Worm (Caenorhabditis elegans) whole organism, L1 larva: ENCODE results near the gene immt-2.

ENCODE experiments used
- C16A3.4 ChIP-seq: fragments of 150-350 bp; optimal IDR thresholded peaks from 2 replicates; lab custom pipeline; 2014; ENCODE audit warnings: missing biosample characterization, missing genetic modification characterization
- C34B4.2 ChIP-seq: sonication (generic microtip); optimal IDR thresholded peaks from 2 replicates; lab custom pipeline; 2017; ENCODE audit warnings: mild to moderate bottlenecking, missing genetic modification characterization, missing compliant biosample characterization
- F16B12.6 ChIP-seq: fragments of 150-350 bp; optimal IDR thresholded peaks from 2 replicates; lab custom pipeline; 2014; ENCODE audit warnings: missing biosample characterization, missing genetic modification characterization
- Y116A8C.19 ChIP-seq: sonication (generic microtip); optimal IDR thresholded peaks from 2 replicates; lab custom pipeline; 2016; ENCODE audit warnings: missing compliant biosample characterization, missing genetic modification characterization, borderline replicate concordance
- blmp-1 ChIP-seq: fragments of 150-350 bp; optimal IDR thresholded peaks from 2 replicates; lab custom pipeline; 2014; ENCODE audit warnings: missing biosample characterization, missing genetic modification characterization
- ceh-63 ChIP-seq: fragments of 200-800 bp; sonication (Bioruptor generic); optimal IDR thresholded peaks from 2 replicates; lab custom pipeline; 2018; ENCODE audit warnings: mild to moderate bottlenecking, missing genetic modification characterization, missing compliant biosample characterization
- ceh-88 ChIP-seq: fragments of 200-800 bp; sonication (Bioruptor generic); IDR thresholded peaks from 2 replicates; pipeline ENCODE4 v1.3.6; 2022; ENCODE audit warnings: missing genetic modification characterization, missing compliant biosample characterization
- ceh-90 ChIP-seq: sonication (generic microtip); optimal IDR thresholded peaks from 2 replicates; lab custom pipeline; 2016; ENCODE audit warnings: missing genetic modification characterization, missing compliant biosample characterization
- dsc-1 ChIP-seq: sonication (generic microtip); optimal IDR thresholded peaks from 2 replicates; lab custom pipeline; 2016; ENCODE audit warnings: mild to moderate bottlenecking, missing genetic modification characterization, missing compliant biosample characterization
- efl-1 ChIP-seq, 4 experiments: fragments of 150-350 bp; optimal IDR thresholded peaks in 3 of 4; peaks in 1 of 4; 1 replicate in 1 of 4; 2 replicates in 3 of 4; lab custom pipeline; 2014; ENCODE audit warnings: missing biosample characterization in 2 of 4, missing genetic modification characterization in 2 of 4, missing genetic modification reagents in 2 of 4
- egl-13 ChIP-seq: sonication (generic microtip); optimal IDR thresholded peaks from 2 replicates; lab custom pipeline; 2016; ENCODE audit warnings: missing genotype, missing genetic modification reagents, missing genetic modification characterization, missing compliant biosample characterization
- egl-27 ChIP-seq, 2 experiments: fragments of 150-350 bp in 1 of 2; sonication (generic microtip); optimal IDR thresholded peaks; 3 replicates each; lab custom pipeline; 2017 to 2018; ENCODE audit warnings: missing biosample characterization in 2 of 2, missing genetic modification characterization in 2 of 2, missing genetic modification reagents in 2 of 2
- elt-3 ChIP-seq, 6 experiments: fragments of 150-350 bp in 1 of 6; sonication (generic microtip); optimal IDR thresholded peaks; 2 replicates each; lab custom pipeline; 2017 to 2018; ENCODE audit warnings: missing biosample characterization in 6 of 6, missing genetic modification characterization in 6 of 6, inconsistent platforms in 1 of 6
- ets-5 ChIP-seq: fragments of 200-800 bp; sonication (Bioruptor generic); IDR thresholded peaks from 2 replicates; pipeline ENCODE4 v1.3.6; 2022; ENCODE audit warnings: missing genetic modification characterization, missing compliant biosample characterization
- fkh-10 ChIP-seq: sonication (generic microtip); optimal IDR thresholded peaks from 2 replicates; lab custom pipeline; 2017; ENCODE audit warnings: missing biosample characterization, missing genetic modification reagents, missing genetic modification characterization
- fkh-8 ChIP-seq: sonication (generic microtip); optimal IDR thresholded peaks from 2 replicates; lab custom pipeline; 2016; ENCODE audit warnings: mild to moderate bottlenecking, missing genetic modification characterization, missing compliant biosample characterization
- grh-1 ChIP-seq: fragments of 200-800 bp; sonication (Bioruptor generic); IDR thresholded peaks from 2 replicates; pipeline ENCODE4 v1.3.6; 2022; ENCODE audit warnings: missing genetic modification reagents, missing genetic modification characterization, missing compliant biosample characterization
- hlh-17 ChIP-seq: fragments of 200-800 bp; sonication (Bioruptor generic); optimal IDR thresholded peaks from 2 replicates; lab custom pipeline; 2018; ENCODE audit warnings: missing genetic modification characterization, mild to moderate bottlenecking, missing compliant biosample characterization, moderate library complexity, borderline replicate concordance
- hlh-4 ChIP-seq: sonication (generic microtip); optimal IDR thresholded peaks from 2 replicates; lab custom pipeline; 2016; ENCODE audit warnings: mild to moderate bottlenecking, missing genetic modification characterization, missing compliant biosample characterization
- hpl-2 ChIP-seq: fragments of 150-350 bp; optimal IDR thresholded peaks from 2 replicates; lab custom pipeline; 2014; ENCODE audit warnings: missing biosample characterization, missing genetic modification reagents, missing genetic modification characterization
- irx-1 ChIP-seq: sonication (generic microtip); optimal IDR thresholded peaks from 2 replicates; lab custom pipeline; 2016; ENCODE audit warnings: missing genetic modification characterization, missing compliant biosample characterization
- isw-1 ChIP-seq: fragments of 200-800 bp; sonication (Bioruptor generic); IDR thresholded peaks from 2 replicates; pipeline ENCODE4 v1.3.6; 2022; ENCODE audit warnings: missing genetic modification characterization, missing compliant biosample characterization
- lin-14 ChIP-seq: fragments of 200-800 bp; sonication (Bioruptor generic); optimal IDR thresholded peaks from 2 replicates; lab custom pipeline; 2018; ENCODE audit warnings: mild to moderate bottlenecking, missing genetic modification characterization, moderate library complexity, missing compliant biosample characterization
- lin-35 ChIP-seq, 2 experiments: fragments of 150-350 bp; optimal IDR thresholded peaks; 2 replicates each; lab custom pipeline; 2014; ENCODE audit warnings: missing biosample characterization in 2 of 2, missing genetic modification characterization in 2 of 2, missing genetic modification reagents in 2 of 2
- lir-3 ChIP-seq: sonication (generic microtip); optimal IDR thresholded peaks from 2 replicates; lab custom pipeline; 2016; ENCODE audit warnings: mild to moderate bottlenecking, missing genetic modification characterization, moderate library complexity, missing compliant biosample characterization; ENCODE audit not compliant: poor library complexity
- lsy-2 ChIP-seq, 2 experiments: fragments of 150-350 bp; optimal IDR thresholded peaks; 2 replicates each; lab custom pipeline; 2014; ENCODE audit warnings: missing biosample characterization in 2 of 2, missing genetic modification characterization in 2 of 2
- mab-9 ChIP-seq: fragments of 200-800 bp; sonication (Bioruptor generic); IDR thresholded peaks from 2 replicates; pipeline ENCODE4 v1.3.6; 2022; ENCODE audit warnings: missing genetic modification reagents, missing genetic modification characterization, missing compliant biosample characterization
- mdl-1 ChIP-seq, 2 experiments: fragments of 150-350 bp; optimal IDR thresholded peaks; 2 replicates each; lab custom pipeline; 2014 to 2017; ENCODE audit warnings: missing biosample characterization in 2 of 2, missing genetic modification characterization in 2 of 2, inconsistent platforms in 1 of 2
- mep-1 ChIP-seq: fragments of 150-350 bp; optimal IDR thresholded peaks from 2 replicates; lab custom pipeline; 2014; ENCODE audit warnings: missing biosample characterization, missing genetic modification characterization
- nhr-12 ChIP-seq: sonication (generic microtip); optimal IDR thresholded peaks from 2 replicates; lab custom pipeline; 2017; ENCODE audit warnings: missing biosample characterization, missing genetic modification characterization
- nhr-19 ChIP-seq: fragments of 200-800 bp; sonication (Bioruptor generic); conservative IDR thresholded peaks from 2 replicates; pipeline ENCODE4 v1.3.6; 2022; ENCODE audit warnings: missing genetic modification characterization, missing compliant biosample characterization
- nhr-20 ChIP-seq: sonication (generic microtip); optimal IDR thresholded peaks from 2 replicates; lab custom pipeline; 2016; ENCODE audit warnings: mild to moderate bottlenecking, missing genetic modification characterization, missing compliant biosample characterization
- nhr-237 ChIP-seq: fragments of 150-350 bp; optimal IDR thresholded peaks from 2 replicates; lab custom pipeline; 2014; ENCODE audit warnings: missing biosample characterization, missing genetic modification characterization
- nhr-47 ChIP-seq: sonication (generic microtip); optimal IDR thresholded peaks from 2 replicates; lab custom pipeline; 2016; ENCODE audit warnings: mild to moderate bottlenecking, missing genetic modification characterization, moderate library complexity, missing compliant biosample characterization
- nhr-71 ChIP-seq: sonication (generic microtip); optimal IDR thresholded peaks from 2 replicates; lab custom pipeline; 2016; ENCODE audit warnings: mild to moderate bottlenecking, missing genetic modification characterization, moderate library complexity, missing compliant biosample characterization
- nhr-76 ChIP-seq: sonication (generic microtip); optimal IDR thresholded peaks from 2 replicates; lab custom pipeline; 2017; ENCODE audit warnings: missing biosample characterization, missing genetic modification characterization
- nhr-84 ChIP-seq: sonication (generic microtip); optimal IDR thresholded peaks from 2 replicates; lab custom pipeline; 2017; ENCODE audit warnings: missing biosample characterization, missing genetic modification characterization
- nhr-85 ChIP-seq: sonication (generic microtip); peaks from one replicate; lab custom pipeline; 2016; ENCODE audit warnings: missing genetic modification characterization, inconsistent platforms, missing compliant biosample characterization
- nhr-90 ChIP-seq: sonication (generic microtip); optimal IDR thresholded peaks from 2 replicates; lab custom pipeline; 2016; ENCODE audit warnings: mild to moderate bottlenecking, missing genetic modification characterization, missing compliant biosample characterization; ENCODE audit not compliant: poor library complexity
- pag-3 ChIP-seq: sonication (generic microtip); optimal IDR thresholded peaks from 2 replicates; lab custom pipeline; 2017; ENCODE audit warnings: missing genetic modification characterization, mild to moderate bottlenecking, missing compliant biosample characterization, antibody characterized with exemption, borderline replicate concordance; ENCODE audit not compliant: insufficient read depth
- pax-3 ChIP-seq: fragments of 200-800 bp; sonication (Bioruptor generic); optimal IDR thresholded peaks from 2 replicates; lab custom pipeline; 2018; ENCODE audit warnings: mild to moderate bottlenecking, missing genetic modification characterization, moderate library complexity, missing compliant biosample characterization
- snpc-4 ChIP-seq: fragments of 150-350 bp; optimal IDR thresholded peaks from 2 replicates; lab custom pipeline; 2014; ENCODE audit warnings: missing biosample characterization, missing genetic modification characterization
- snu-23 ChIP-seq: sonication (generic microtip); optimal IDR thresholded peaks from 2 replicates; lab custom pipeline; 2016; ENCODE audit warnings: missing genetic modification characterization, missing compliant biosample characterization
- sptf-1 ChIP-seq: fragments of 150-350 bp; optimal IDR thresholded peaks from 2 replicates; lab custom pipeline; 2014; ENCODE audit warnings: missing biosample characterization, missing genetic modification characterization
- tbx-2 ChIP-seq: sonication (generic microtip); optimal IDR thresholded peaks from 2 replicates; lab custom pipeline; 2016; ENCODE audit warnings: missing genetic modification characterization, missing compliant biosample characterization
- tlp-1 ChIP-seq: fragments of 150-350 bp; optimal IDR thresholded peaks from 2 replicates; lab custom pipeline; 2014; ENCODE audit warnings: missing biosample characterization, missing genetic modification characterization
- unc-130 ChIP-seq: fragments of 150-350 bp; optimal IDR thresholded peaks from 2 replicates; lab custom pipeline; 2017; ENCODE audit warnings: missing biosample characterization, missing genetic modification characterization, inconsistent platforms
- unc-62 ChIP-seq: fragments of 150-350 bp; optimal IDR thresholded peaks from 2 replicates; lab custom pipeline; 2014; ENCODE audit warnings: missing biosample characterization, missing genetic modification reagents, missing genetic modification characterization
- vab-15 ChIP-seq: sonication (generic microtip); optimal IDR thresholded peaks from 2 replicates; lab custom pipeline; 2017; ENCODE audit warnings: missing genotype, mild to moderate bottlenecking, missing genetic modification characterization, missing compliant biosample characterization
- xbp-1 ChIP-seq: sonication (generic microtip); optimal IDR thresholded peaks from 2 replicates; lab custom pipeline; 2016; ENCODE audit warnings: missing genetic modification characterization, missing compliant biosample characterization
- zag-1 ChIP-seq: fragments of 150-350 bp; optimal IDR thresholded peaks from 2 replicates; lab custom pipeline; 2014; ENCODE audit warnings: missing biosample characterization, missing genetic modification characterization
- zip-4 ChIP-seq: fragments of 200-800 bp; sonication (Bioruptor generic); optimal IDR thresholded peaks from 2 replicates; lab custom pipeline; 2018; ENCODE audit warnings: mild to moderate bottlenecking, missing genetic modification characterization, moderate library complexity, missing compliant biosample characterization
- ztf-4 ChIP-seq: fragments of 150-350 bp; optimal IDR thresholded peaks from 2 replicates; lab custom pipeline; 2014; ENCODE audit warnings: missing biosample characterization, missing genetic modification characterization

immt-2 gene

ce11 chrV:16780554-16780953 lies 8.5 kb upstream of the immt-2 start:
- TF ChIP-seq ets-5 (GFP tag; lab: Robert Waterston, UW) (no peak), efl-1 (optimal IDR thresholded peaks at IDR 0.05; lab: Kevin White, UChicago) (no peak), efl-1 (GFP tag; optimal IDR thresholded peaks at IDR 0.05 in 1 of 2; lab: Kevin White, UChicago) (no peak), snpc-4 (tag; lab: Kevin White, UChicago) (no peak), nhr-19 (GFP tag; lab: Robert Waterston, UW) (peak; percentile 11; the same call in 1 of the 2 replicates), isw-1 (GFP tag; lab: Robert Waterston, UW) (no peak), lir-3 (no peak), elt-3 (tag; optimal IDR thresholded peaks at IDR 0.05; lab: Kevin White, UChicago) (peak in 4 of 6 experiments; percentile 66 to 86 (median 71)), hpl-2 (GFP tag; lab: Kevin White, UChicago) (no peak), nhr-12 (tag; lab: Kevin White, UChicago) (no peak), sptf-1 (no peak), zag-1 (tag; lab: Kevin White, UChicago) (no peak), unc-62 (GFP tag; lab: Kevin White, UChicago) (no peak), hlh-4 (tag; lab: Kevin White, UChicago) (no peak), dsc-1 (tag; lab: Kevin White, UChicago) (no peak), lsy-2 (tag; optimal IDR thresholded peaks at IDR 0.05; lab: Kevin White, UChicago) (peak in 1 of 2 experiments; percentile 33), pax-3 (tag; lab: Kevin White, UChicago) (no peak), nhr-84 (tag; lab: Kevin White, UChicago) (no peak), tbx-2 (peak; percentile 6), F16B12.6 (tag; lab: Kevin White, UChicago) (no peak), ceh-63 (GFP tag; lab: Kevin White, UChicago) (no peak), nhr-237 (tag; lab: Kevin White, UChicago) (no peak), Y116A8C.19 (tag; lab: Kevin White, UChicago) (no peak), nhr-76 (tag; lab: Kevin White, UChicago) (no peak), pag-3 (tag; lab: Kevin White, UChicago) (no peak), nhr-47 (no peak), snu-23 (GFP tag; lab: Kevin White, UChicago) (peak; percentile 14), zip-4 (no peak), blmp-1 (peak; percentile 76), C34B4.2 (tag; lab: Kevin White, UChicago) (no peak), nhr-90 (peak; percentile 39), tlp-1 (tag; lab: Kevin White, UChicago) (no peak), nhr-85 (tag; lab: Kevin White, UChicago) (peak; percentile 93), ceh-90 (tag; lab: Kevin White, UChicago) (no peak), mdl-1 (tag; optimal IDR thresholded peaks at IDR 0.05; lab: Kevin White, UChicago) (peak in 1 of 2 experiments; percentile 41), egl-13 (tag; lab: Kevin White, UChicago) (no peak), nhr-20 (tag; lab: Kevin White, UChicago) (peak; percentile 44), mep-1 (no peak), grh-1 (GFP tag; lab: Robert Waterston, UW) (no peak), irx-1 (tag; lab: Kevin White, UChicago) (no peak), fkh-10 (GFP tag; lab: Kevin White, UChicago) (no peak), lin-14 (GFP tag; lab: Kevin White, UChicago) (peak; percentile 60), unc-130 (peak; percentile 35), xbp-1 (tag; lab: Kevin White, UChicago) (no peak), C16A3.4 (no peak), nhr-71 (peak; percentile 53), mab-9 (GFP tag; lab: Robert Waterston, UW) (no peak), ztf-4 (tag; lab: Kevin White, UChicago) (no peak), egl-27 (tag; optimal IDR thresholded peaks at IDR 0.05; lab: Kevin White, UChicago) (no peak), vab-15 (tag; lab: Kevin White, UChicago) (no peak), hlh-17 (GFP tag; lab: Kevin White, UChicago) (no peak), ceh-88 (GFP tag; lab: Robert Waterston, UW) (no peak), lin-35 (GFP tag; optimal IDR thresholded peaks at IDR 0.05; lab: Kevin White, UChicago) (peak in 1 of 2 experiments; percentile 25), fkh-8 (no peak)
